Worm (Caenorhabditis elegans) whole organism, late embryonic: ENCODE measurements around the gene R08E3.3.

Experiments used
- ama-1 ChIP-seq: fragments of 150-350 bp; optimal IDR thresholded peaks from 2 replicates; lab custom pipeline; 2014
- ceh-18 ChIP-seq: sonication (generic microtip); optimal IDR thresholded peaks from 2 replicates; lab custom pipeline; 2016; ENCODE audit warnings: missing genetic modification characterization, missing compliant biosample characterization
- ceh-48 ChIP-seq: sonication (generic microtip); optimal IDR thresholded peaks from 2 replicates; lab custom pipeline; 2016; ENCODE audit warnings: missing genetic modification characterization, inconsistent platforms, missing compliant biosample characterization
- lin-11 ChIP-seq: fragments of 200-800 bp; sonication (Bioruptor generic); optimal IDR thresholded peaks from 2 replicates; lab custom pipeline; 2018; ENCODE audit warnings: mild to moderate bottlenecking, missing genetic modification characterization, missing compliant biosample characterization
- nfya-1 ChIP-seq: sonication (generic microtip); optimal IDR thresholded peaks from 2 replicates; lab custom pipeline; 2017; ENCODE audit warnings: missing genetic modification characterization, mild to moderate bottlenecking, missing compliant biosample characterization, antibody characterized with exemption, moderate library complexity
- sox-4 ChIP-seq: sonication (generic microtip); optimal IDR thresholded peaks from 2 replicates; lab custom pipeline; 2017; ENCODE audit warnings: mild to moderate bottlenecking, missing genetic modification characterization, inconsistent platforms, missing compliant biosample characterization
- unc-42 ChIP-seq: sonication (generic microtip); optimal IDR thresholded peaks from 2 replicates; lab custom pipeline; 2016; ENCODE audit warnings: missing genotype, missing genetic modification characterization, missing compliant biosample characterization
- ztf-16 ChIP-seq: sonication (generic microtip); optimal IDR thresholded peaks from 2 replicates; lab custom pipeline; 2017; ENCODE audit warnings: missing genetic modification characterization, missing compliant biosample characterization

DNA sequence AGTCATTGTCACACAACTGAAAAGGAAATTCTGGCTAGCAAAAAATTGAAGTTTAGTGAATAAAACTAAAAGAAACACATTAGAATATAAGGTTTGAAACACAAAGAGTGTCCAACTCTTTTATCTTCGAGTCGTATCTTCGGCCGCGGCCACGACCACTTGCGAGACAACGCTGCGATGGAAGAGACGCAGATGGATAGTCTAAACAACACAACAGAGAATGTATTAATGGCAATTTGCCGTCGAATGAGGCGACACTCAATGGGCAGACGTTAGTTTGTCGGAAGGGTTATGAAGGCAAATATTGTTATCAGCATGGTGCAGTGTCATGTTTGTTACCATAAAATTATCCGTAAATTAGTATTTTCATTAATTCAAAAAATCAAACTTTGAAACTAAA is 34.7 kb downstream of the R08E3.3 start, which contains the start of gene F39C12.1:
- no peak for TF ChIP-seq sox-4 (tag; lab: Kevin White, UChicago)
- no peak for TF ChIP-seq ama-1 (lab: Kevin White, UChicago)
- TF ChIP-seq ceh-48 (tag; lab: Kevin White, UChicago): no peak
- peak; percentile 52 for TF ChIP-seq unc-42 (tag; lab: Kevin White, UChicago)
- TF ChIP-seq ztf-16: no peak
- TF ChIP-seq lin-11: no peak
- no peak for TF ChIP-seq ceh-18 (tag; lab: Kevin White, UChicago)
- TF ChIP-seq nfya-1 (tag; lab: Kevin White, UChicago): no peak
